Fruit fly (Drosophila melanogaster) whole organism, embryonic: ENCODE measurements around the gene dock.

Experiments
- Bteb2 ChIP-seq: fragments of 200-800 bp; sonication (Bioruptor generic); optimal IDR thresholded peaks from 2 replicates; lab custom pipeline; 2016; ENCODE audit warnings: missing biosample characterization, missing genetic modification characterization
- CG11456 ChIP-seq: fragments of 200-800 bp; sonication (Bioruptor generic); IDR thresholded peaks from 3 replicates; pipeline ENCODE4 v1.3.6; 2022; ENCODE audit warnings: missing biosample characterization, missing genetic modification characterization
- CG13287 ChIP-seq: fragments of 200-800 bp; sonication (Bioruptor generic); IDR thresholded peaks from 2 replicates; pipeline ENCODE4 v1.3.6; 2022; ENCODE audit warnings: missing biosample characterization, missing genetic modification characterization; ENCODE audit not compliant: partially characterized antibody
- CG16863 ChIP-seq: fragments of 200-800 bp; sonication (Bioruptor generic); optimal IDR thresholded peaks from 3 replicates; lab custom pipeline; 2016; ENCODE audit warnings: missing biosample characterization, missing genetic modification characterization
- CG17186 ChIP-seq: fragments of 200-800 bp; sonication (Bioruptor generic); optimal IDR thresholded peaks from 3 replicates; lab custom pipeline; 2017; ENCODE audit warnings: missing biosample characterization, missing genetic modification reagents, missing genetic modification characterization
- CG4424 ChIP-seq: fragments of 200-800 bp; sonication (Bioruptor generic); optimal IDR thresholded peaks from 3 replicates; lab custom pipeline; 2016; ENCODE audit warnings: missing biosample characterization, missing genetic modification characterization
- CG4617 ChIP-seq: fragments of 200-800 bp; sonication (Bioruptor generic); optimal IDR thresholded peaks from 3 replicates; lab custom pipeline; 2016; ENCODE audit warnings: missing biosample characterization, missing genetic modification characterization, borderline replicate concordance
- CG4854 ChIP-seq: fragments of 200-800 bp; sonication (Bioruptor generic); optimal IDR thresholded peaks from 2 replicates; lab custom pipeline; 2016; ENCODE audit warnings: missing biosample characterization, missing genetic modification characterization, inconsistent platforms
- CG6175 ChIP-seq: fragments of 200-800 bp; sonication (Bioruptor generic); IDR thresholded peaks from 3 replicates; pipeline ENCODE4 v1.3.6; 2022; ENCODE audit warnings: missing biosample characterization, missing genetic modification characterization
- CG7786 ChIP-seq: fragments of 200-800 bp; sonication (Bioruptor generic); optimal IDR thresholded peaks from 2 replicates; lab custom pipeline; 2016; ENCODE audit warnings: missing biosample characterization, missing genetic modification characterization
- CG7839 ChIP-seq: fragments of 200-800 bp; sonication (Bioruptor generic); optimal IDR thresholded peaks from 3 replicates; lab custom pipeline; 2018; ENCODE audit warnings: missing biosample characterization, mild to moderate bottlenecking, missing genetic modification characterization, moderate library complexity
- CG8290 ChIP-seq, 3 experiments: fragments of 200-800 bp; sonication (Bioruptor generic); optimal IDR thresholded peaks; 2 replicates each; lab custom pipeline; 2016 to 2019; ENCODE audit warnings: missing biosample characterization in 3 of 3, missing genetic modification characterization in 3 of 3, mild to moderate bottlenecking in 2 of 3, moderate library complexity in 1 of 3
- CG8944 ChIP-seq: fragments of 200-800 bp; sonication (Bioruptor generic); optimal IDR thresholded peaks from 3 replicates; lab custom pipeline; 2016; ENCODE audit warnings: missing biosample characterization, missing genetic modification characterization
- CG9215 ChIP-seq: fragments of 200-800 bp; sonication (Bioruptor generic); IDR thresholded peaks from 2 replicates; pipeline ENCODE4 v1.3.6; 2022; ENCODE audit warnings: missing biosample characterization, missing genetic modification characterization
- Chrac-16 ChIP-seq: fragments of 200-800 bp; sonication (Bioruptor generic); optimal IDR thresholded peaks from 3 replicates; lab custom pipeline; 2016; ENCODE audit warnings: missing biosample characterization, missing genetic modification characterization
- Dfd ChIP-seq, 2 experiments: fragments of >200 bp; optimal IDR thresholded peaks; 2 replicates each; lab custom pipeline; 2017; ENCODE audit warnings: missing biosample characterization in 2 of 2, missing genetic modification characterization in 2 of 2
- Dip3 ChIP-seq: fragments of 200-800 bp; sonication (Bioruptor generic); optimal IDR thresholded peaks from 3 replicates; lab custom pipeline; 2016; ENCODE audit warnings: missing biosample characterization, missing genetic modification characterization
- E2f2 ChIP-seq: fragments of 200-800 bp; sonication (Bioruptor generic); IDR thresholded peaks from 2 replicates; pipeline ENCODE4 v1.3.6; 2022; ENCODE audit warnings: missing biosample characterization, missing genetic modification characterization
- Gug ChIP-seq: fragments of 200-800 bp; sonication (Bioruptor generic); IDR thresholded peaks from 4 replicates; pipeline ENCODE4 v1.3.6; 2022; ENCODE audit warnings: missing biosample characterization, missing genetic modification characterization
- Hmx ChIP-seq: fragments of 200-800 bp; sonication (Bioruptor generic); optimal IDR thresholded peaks from 2 replicates; lab custom pipeline; 2016; ENCODE audit warnings: missing biosample characterization, missing genetic modification characterization
- MESR4 ChIP-seq: fragments of 200-800 bp; sonication (Bioruptor generic); optimal IDR thresholded peaks from 2 replicates; lab custom pipeline; 2018; ENCODE audit warnings: missing biosample characterization, mild to moderate bottlenecking, missing genetic modification characterization, moderate library complexity
- NFAT ChIP-seq: fragments of 200-800 bp; sonication (Bioruptor generic); IDR thresholded peaks from 2 replicates; pipeline ENCODE4 v1.3.6; 2022; ENCODE audit warnings: missing biosample characterization, missing genetic modification characterization
- NK7.1 ChIP-seq: fragments of 200-800 bp; sonication (Bioruptor generic); optimal IDR thresholded peaks from 3 replicates; lab custom pipeline; 2016; ENCODE audit warnings: missing biosample characterization, missing genetic modification characterization
- Rfx ChIP-seq: fragments of 200-800 bp; sonication (Bioruptor generic); IDR thresholded peaks from 2 replicates; pipeline ENCODE4 v1.3.6; 2022; ENCODE audit warnings: missing biosample characterization, missing genetic modification characterization
- Sry-δ ChIP-seq: fragments of 200-800 bp; sonication (Bioruptor generic); optimal IDR thresholded peaks from 2 replicates; lab custom pipeline; 2016; ENCODE audit warnings: missing biosample characterization, missing genetic modification characterization
- Trl ChIP-seq, 3 experiments: fragments of >200 bp in 2 of 3; fragments of 200-800 bp in 1 of 3; sonication (Bioruptor generic) in 1 of 3; optimal IDR thresholded peaks; 2 replicates in 1 of 3; 3 replicates in 2 of 3; lab custom pipeline; 2016 to 2017; ENCODE audit warnings: missing biosample characterization in 1 of 3, missing genetic modification characterization in 1 of 3
- Usf ChIP-seq: fragments of 200-800 bp; sonication (Bioruptor generic); optimal IDR thresholded peaks from 2 replicates; lab custom pipeline; 2017; ENCODE audit warnings: missing genotype, missing biosample characterization, missing genetic modification characterization
- Vsx1 ChIP-seq: fragments of 200-800 bp; sonication (Bioruptor generic); optimal IDR thresholded peaks from 2 replicates; lab custom pipeline; 2017; ENCODE audit warnings: missing biosample characterization, mild to moderate bottlenecking, missing genetic modification characterization, missing genetic modification reagents
- ac ChIP-seq: fragments of 200-800 bp; sonication (Bioruptor generic); optimal IDR thresholded peaks from 3 replicates; lab custom pipeline; 2017; ENCODE audit warnings: missing biosample characterization, mild to moderate bottlenecking, missing genetic modification characterization
- aop ChIP-seq: fragments of 200-800 bp; sonication (Bioruptor generic); IDR thresholded peaks from 2 replicates; pipeline ENCODE4 v1.3.6; 2022; ENCODE audit warnings: missing biosample characterization, missing genetic modification characterization
- bab2 ChIP-seq: fragments of 200-800 bp; sonication (Bioruptor generic); optimal IDR thresholded peaks from 2 replicates; lab custom pipeline; 2016; ENCODE audit warnings: missing biosample characterization, missing genetic modification characterization
- bigmax ChIP-seq: fragments of 200-800 bp; sonication (Bioruptor generic); optimal IDR thresholded peaks from 2 replicates; lab custom pipeline; 2018; ENCODE audit warnings: missing biosample characterization, mild to moderate bottlenecking, missing genetic modification characterization
- chm ChIP-seq: fragments of 200-800 bp; sonication (Bioruptor generic); IDR thresholded peaks from 2 replicates; pipeline ENCODE4 v1.3.6; 2022; ENCODE audit warnings: missing biosample characterization, missing genetic modification characterization
- ci ChIP-seq: fragments of 200-800 bp; sonication (Bioruptor generic); IDR thresholded peaks from 3 replicates; pipeline ENCODE4 v1.3.6; 2022; ENCODE audit warnings: missing biosample characterization, missing genetic modification characterization
- dimm ChIP-seq: fragments of 200-800 bp; sonication (Bioruptor generic); IDR thresholded peaks from 2 replicates; pipeline ENCODE4 v1.3.6; 2022; ENCODE audit warnings: missing biosample characterization, missing genetic modification characterization
- emc ChIP-seq: fragments of 200-800 bp; sonication (Bioruptor generic); optimal IDR thresholded peaks from 2 replicates; lab custom pipeline; 2016; ENCODE audit warnings: missing biosample characterization, missing genetic modification characterization
- fd96Cb ChIP-seq: fragments of 200-800 bp; sonication (Bioruptor generic); optimal IDR thresholded peaks from 2 replicates; lab custom pipeline; 2018; ENCODE audit warnings: missing biosample characterization, mild to moderate bottlenecking, missing genetic modification characterization, moderate library complexity
- ftz-f1 ChIP-seq: fragments of 200-800 bp; sonication (Bioruptor generic); optimal IDR thresholded peaks from 2 replicates; lab custom pipeline; 2016; ENCODE audit warnings: missing biosample characterization, missing genetic modification characterization
- gce ChIP-seq: fragments of 200-800 bp; sonication (Bioruptor generic); IDR thresholded peaks from 3 replicates; pipeline ENCODE4 v1.3.6; 2022; ENCODE audit warnings: missing biosample characterization, missing genetic modification characterization
- h ChIP-seq: fragments of >200 bp; optimal IDR thresholded peaks from 2 replicates; lab custom pipeline; 2017
- insv ChIP-seq, 2 experiments: fragments of 200-800 bp; sonication (Bioruptor generic); optimal IDR thresholded peaks; 3 replicates each; lab custom pipeline; 2016 to 2018; ENCODE audit warnings: missing biosample characterization in 2 of 2, missing genetic modification characterization in 2 of 2
- inv ChIP-seq: fragments of 200-800 bp; sonication (Bioruptor generic); IDR thresholded peaks from 2 replicates; pipeline ENCODE4 v1.3.6; 2022; ENCODE audit warnings: missing biosample characterization, missing genetic modification characterization; ENCODE audit not compliant: partially characterized antibody
- mirr ChIP-seq: fragments of 200-800 bp; sonication (Bioruptor generic); optimal IDR thresholded peaks from 3 replicates; lab custom pipeline; 2018; ENCODE audit warnings: missing biosample characterization, mild to moderate bottlenecking, missing genetic modification characterization
- nerfin-2 ChIP-seq: fragments of 200-800 bp; sonication (Bioruptor generic); IDR thresholded peaks from 2 replicates; pipeline ENCODE4 v1.3.6; 2022; ENCODE audit warnings: missing biosample characterization, missing genetic modification characterization; ENCODE audit not compliant: partially characterized antibody
- pb ChIP-seq: fragments of 200-800 bp; sonication (Bioruptor generic); optimal IDR thresholded peaks from 3 replicates; lab custom pipeline; 2016; ENCODE audit warnings: missing biosample characterization, missing genetic modification characterization
- run ChIP-seq: fragments of 200-800 bp; sonication (Bioruptor generic); optimal IDR thresholded peaks from 3 replicates; lab custom pipeline; 2018; ENCODE audit warnings: missing biosample characterization, mild to moderate bottlenecking, missing genetic modification characterization
- shn ChIP-seq: fragments of 200-800 bp; sonication (Bioruptor generic); optimal IDR thresholded peaks from 3 replicates; lab custom pipeline; 2016; ENCODE audit warnings: missing biosample characterization, missing genetic modification characterization
- sqz ChIP-seq: fragments of 200-800 bp; sonication (Bioruptor generic); optimal IDR thresholded peaks from 3 replicates; lab custom pipeline; 2018; ENCODE audit warnings: missing biosample characterization, mild to moderate bottlenecking, missing genetic modification characterization
- trh ChIP-seq: fragments of 200-800 bp; sonication (Bioruptor generic); optimal IDR thresholded peaks from 2 replicates; lab custom pipeline; 2016; ENCODE audit warnings: missing biosample characterization, missing genetic modification characterization
- zfh2 ChIP-seq: fragments of 200-800 bp; sonication (Bioruptor generic); optimal IDR thresholded peaks from 2 replicates; lab custom pipeline; 2016; ENCODE audit warnings: missing biosample characterization, missing genetic modification characterization

Gene dock

dm6 chr2L:827516-828362 lies 2.0 kb downstream of the dock start (continued):
- TF ChIP-seq aop (no peak), inv (GFP tag; lab: Robert Waterston, UW) (no peak), gce (GFP tag; lab: Robert Waterston, UW) (no peak), fd96Cb (peak; percentile 39), MESR4 (GFP tag; lab: Kevin White, UChicago) (no peak), h (lab: Kevin White, UChicago) (no peak), CG7786 (GFP tag; lab: Kevin White, UChicago) (no peak), ci (GFP tag; lab: Robert Waterston, UW) (peak; percentile 70), NK7.1 (GFP tag; lab: Kevin White, UChicago) (no peak), shn (GFP tag; lab: Kevin White, UChicago) (no peak), Rfx (GFP tag; lab: Robert Waterston, UW) (no peak), CG8944 (GFP tag; lab: Kevin White, UChicago) (no peak), Bteb2 (no peak), E2f2 (no peak), CG13287 (GFP tag; lab: Robert Waterston, UW) (no peak), Hmx (GFP tag; lab: Kevin White, UChicago) (no peak), Vsx1 (GFP tag; lab: Kevin White, UChicago) (no peak), run (no peak), CG7839 (tag; lab: Kevin White, UChicago) (no peak), Dfd (GFP tag; optimal IDR thresholded peaks at IDR 0.05; lab: Kevin White, UChicago) (no peak), insv (GFP tag; optimal IDR thresholded peaks at IDR 0.05; lab: Kevin White, UChicago) (no peak), ftz-f1 (GFP tag; lab: Kevin White, UChicago) (no peak), mirr (GFP tag; lab: Kevin White, UChicago) (no peak), CG4424 (GFP tag; lab: Kevin White, UChicago) (peak; percentile 30), CG11456 (no peak), CG4854 (GFP tag; lab: Kevin White, UChicago) (peak; percentile 10), CG17186 (GFP tag; lab: Kevin White, UChicago) (no peak), CG6175 (GFP tag; lab: Robert Waterston, UW) (no peak), trh (GFP tag; lab: Kevin White, UChicago) (no peak), Sry-δ (no peak), bab2 (GFP tag; lab: Kevin White, UChicago) (no peak), Usf (GFP tag; lab: Kevin White, UChicago) (no peak), dimm (GFP tag; lab: Robert Waterston, UW) (no peak), CG8290 (GFP tag; optimal IDR thresholded peaks at IDR 0.05; lab: Kevin White, UChicago) (no peak), CG8290 (tag; optimal IDR thresholded peaks at IDR 0.05; lab: Kevin White, UChicago) (no peak), Chrac-16 (GFP tag; lab: Kevin White, UChicago) (peak; percentile 49), Gug (GFP tag; lab: Robert Waterston, UW) (no peak), Trl (optimal IDR thresholded peaks at IDR 0.05; lab: Kevin White, UChicago) (no peak), Trl (GFP tag; optimal IDR thresholded peaks at IDR 0.05; lab: Kevin White, UChicago) (no peak), CG16863 (GFP tag; lab: Kevin White, UChicago) (no peak), CG9215 (no peak), emc (no peak), NFAT (GFP tag; lab: Robert Waterston, UW) (no peak), CG4617 (GFP tag; lab: Kevin White, UChicago) (no peak), nerfin-2 (no peak), bigmax (GFP tag; lab: Kevin White, UChicago) (no peak), pb (no peak), Dip3 (GFP tag; lab: Kevin White, UChicago) (no peak), zfh2 (GFP tag; lab: Kevin White, UChicago) (no peak), sqz (no peak), ac (no peak), chm (GFP tag; lab: Robert Waterston, UW) (no peak)
